Worm (Caenorhabditis elegans) whole organism, L4 larva: ENCODE data around the gene Y54G2A.10.

Experiments used
- D1046.2 ChIP-seq: fragments of 200-800 bp; sonication (Bioruptor generic); IDR thresholded peaks from 2 replicates; pipeline ENCODE4 v1.3.6; 2022; ENCODE audit warnings: missing genetic modification characterization, missing compliant biosample characterization
- F44E2.7 ChIP-seq: fragments of 200-800 bp; sonication (Bioruptor generic); IDR thresholded peaks from 2 replicates; pipeline ENCODE4 v2.1.2; 2022; ENCODE audit warnings: missing genetic modification characterization, missing compliant biosample characterization
- F49E8.2 ChIP-seq: sonication (generic microtip); optimal IDR thresholded peaks from 2 replicates; lab custom pipeline; 2016; ENCODE audit warnings: missing compliant biosample characterization, mild to moderate bottlenecking, missing genetic modification characterization, borderline replicate concordance
- R02D3.7 ChIP-seq: fragments of 150-350 bp; sonication (generic microtip); optimal IDR thresholded peaks from 3 replicates; lab custom pipeline; 2014; ENCODE audit warnings: missing biosample characterization, missing genetic modification characterization
- ZK337.2 ChIP-seq: fragments of 200-800 bp; sonication (Bioruptor generic); IDR thresholded peaks from 2 replicates; pipeline ENCODE4 v1.3.6; 2022; ENCODE audit warnings: missing genetic modification reagents, missing genetic modification characterization, missing compliant biosample characterization
- aha-1 ChIP-seq: fragments of 150-350 bp; peaks from one replicate; lab custom pipeline; 2014; ENCODE audit warnings: missing biosample characterization, missing genetic modification characterization
- aly-2 ChIP-seq: sonication (generic microtip); optimal IDR thresholded peaks from 2 replicates; lab custom pipeline; 2018; ENCODE audit warnings: missing biosample characterization, missing genetic modification characterization
- ama-1 ChIP-seq: fragments of 150-350 bp; optimal IDR thresholded peaks from 2 replicates; lab custom pipeline; 2014; ENCODE audit warnings: inconsistent platforms, mixed read lengths
- arid-1 ChIP-seq: fragments of 200-800 bp; sonication (Bioruptor generic); conservative IDR thresholded peaks from 2 replicates; pipeline ENCODE4 v1.3.6; 2022; ENCODE audit warnings: missing genetic modification reagents, missing genetic modification characterization, missing compliant biosample characterization
- ceh-28 ChIP-seq: fragments of 150-350 bp; optimal IDR thresholded peaks from 2 replicates; lab custom pipeline; 2014; ENCODE audit warnings: missing biosample characterization, missing genetic modification reagents, missing genetic modification characterization
- ceh-44 ChIP-seq: fragments of 200-800 bp; sonication (Bioruptor generic); IDR thresholded peaks from 2 replicates; pipeline ENCODE4 v1.3.6; 2022; ENCODE audit warnings: missing genetic modification reagents, missing genetic modification characterization, missing compliant biosample characterization
- ceh-62 ChIP-seq: sonication (generic microtip); optimal IDR thresholded peaks from 2 replicates; lab custom pipeline; 2017; ENCODE audit warnings: missing biosample characterization, missing genetic modification characterization
- cey-2 ChIP-seq: sonication (generic microtip); optimal IDR thresholded peaks from 3 replicates; lab custom pipeline; 2017; ENCODE audit warnings: missing genetic modification characterization, mild to moderate bottlenecking, missing compliant biosample characterization, antibody characterized with exemption, borderline replicate concordance; ENCODE audit not compliant: insufficient read depth
- daf-12 ChIP-seq: fragments of 150-350 bp; optimal IDR thresholded peaks from 2 replicates; lab custom pipeline; 2014; ENCODE audit warnings: missing biosample characterization, missing genetic modification reagents, missing genetic modification characterization
- daf-16 ChIP-seq, 3 experiments: sonication (generic microtip); optimal IDR thresholded peaks; 2 replicates each; lab custom pipeline; 2016 to 2017; ENCODE audit warnings: missing genetic modification characterization in 3 of 3, missing genetic modification reagents in 3 of 3, mild to moderate bottlenecking in 2 of 3, missing compliant biosample characterization in 2 of 3, missing biosample characterization in 1 of 3, moderate library complexity in 1 of 3
- daf-19 ChIP-seq: fragments of 200-800 bp; sonication (Bioruptor generic); conservative IDR thresholded peaks from 2 replicates; pipeline ENCODE4 v1.3.6; 2022; ENCODE audit warnings: missing genetic modification characterization, missing compliant biosample characterization
- duxl-1 ChIP-seq: sonication (generic microtip); optimal IDR thresholded peaks from 2 replicates; lab custom pipeline; 2016; ENCODE audit warnings: mild to moderate bottlenecking, missing genetic modification characterization, moderate library complexity, missing compliant biosample characterization; ENCODE audit not compliant: poor library complexity
- fkh-10 ChIP-seq: fragments of 150-350 bp; optimal IDR thresholded peaks from 2 replicates; lab custom pipeline; 2014; ENCODE audit warnings: missing biosample characterization, missing genetic modification reagents, missing genetic modification characterization
- jun-1 ChIP-seq: fragments of 150-350 bp; optimal IDR thresholded peaks from 2 replicates; lab custom pipeline; 2014; ENCODE audit warnings: missing biosample characterization, missing genetic modification reagents, missing genetic modification characterization
- lin-13 ChIP-seq: fragments of 150-350 bp; optimal IDR thresholded peaks from 2 replicates; lab custom pipeline; 2014; ENCODE audit warnings: missing biosample characterization, missing genetic modification reagents, missing genetic modification characterization
- lin-38 ChIP-seq: fragments of 200-800 bp; sonication (Bioruptor generic); IDR thresholded peaks from 2 replicates; pipeline ENCODE4 v1.3.6; 2022; ENCODE audit warnings: missing genetic modification reagents, missing genetic modification characterization, missing compliant biosample characterization
- madf-9 ChIP-seq: fragments of 200-800 bp; sonication (Bioruptor generic); conservative IDR thresholded peaks from 2 replicates; pipeline ENCODE4 v1.3.6; 2022; ENCODE audit warnings: missing genetic modification reagents, missing genetic modification characterization, missing compliant biosample characterization
- mdt-29 ChIP-seq: fragments of 200-800 bp; sonication (Bioruptor generic); IDR thresholded peaks from 2 replicates; pipeline ENCODE4 v1.3.6; 2022; ENCODE audit warnings: missing genetic modification reagents, missing genetic modification characterization, missing compliant biosample characterization
- mxl-3 ChIP-seq: fragments of 200-800 bp; sonication (Bioruptor generic); optimal IDR thresholded peaks from 2 replicates; lab custom pipeline; 2018; ENCODE audit warnings: mild to moderate bottlenecking, missing genetic modification characterization, missing compliant biosample characterization
- nhr-28 ChIP-seq: fragments of 150-350 bp; optimal IDR thresholded peaks from 2 replicates; lab custom pipeline; 2014; ENCODE audit warnings: missing biosample characterization, missing genetic modification characterization
- nhr-76 ChIP-seq: fragments of 150-350 bp; optimal IDR thresholded peaks from 2 replicates; lab custom pipeline; 2014; ENCODE audit warnings: missing biosample characterization, missing genetic modification characterization
- nhr-77 ChIP-seq: fragments of 150-350 bp; optimal IDR thresholded peaks from 2 replicates; lab custom pipeline; 2014; ENCODE audit warnings: missing biosample characterization, missing genetic modification characterization
- pha-4 ChIP-seq, 2 experiments: fragments of 150-350 bp in 1 of 2; fragments of 200-800 bp in 1 of 2; sonication (Bioruptor generic) in 1 of 2; IDR thresholded peaks in 1 of 2; optimal IDR thresholded peaks in 1 of 2; 2 replicates each; pipeline versions ENCODE4 v1.3.6 to Lab custom; 2014 to 2022; ENCODE audit warnings: missing genetic modification characterization in 2 of 2, missing genetic modification reagents in 2 of 2, missing biosample characterization in 1 of 2, missing compliant biosample characterization in 1 of 2
- php-3 ChIP-seq: fragments of 200-800 bp; sonication (Bioruptor generic); IDR thresholded peaks from 2 replicates; pipeline ENCODE4 v1.3.6; 2022; ENCODE audit warnings: missing genetic modification reagents, missing genetic modification characterization, missing compliant biosample characterization
- sdz-12 ChIP-seq: fragments of 200-800 bp; sonication (Bioruptor generic); optimal IDR thresholded peaks from 2 replicates; lab custom pipeline; 2018; ENCODE audit warnings: mild to moderate bottlenecking, missing genetic modification characterization, missing compliant biosample characterization
- set-16 ChIP-seq: fragments of 200-800 bp; sonication (Bioruptor generic); IDR thresholded peaks from 2 replicates; pipeline ENCODE4 v1.3.6; 2022; ENCODE audit warnings: missing genetic modification reagents, missing genetic modification characterization, missing compliant biosample characterization
- tra-1 ChIP-seq: fragments of 200-800 bp; sonication (Bioruptor generic); IDR thresholded peaks from 2 replicates; pipeline ENCODE4 v1.3.6; 2022; ENCODE audit warnings: missing genetic modification reagents, missing genetic modification characterization, missing compliant biosample characterization
- zag-1 ChIP-seq: fragments of 150-350 bp; optimal IDR thresholded peaks from 2 replicates; lab custom pipeline; 2014; ENCODE audit warnings: missing biosample characterization, missing genetic modification characterization
- zip-11 ChIP-seq: fragments of 200-800 bp; sonication (Bioruptor generic); IDR thresholded peaks from 2 replicates; pipeline ENCODE4 v1.3.6; 2022; ENCODE audit warnings: missing genetic modification characterization, missing compliant biosample characterization
- zip-2 ChIP-seq: fragments of 150-350 bp; optimal IDR thresholded peaks from 2 replicates; lab custom pipeline; 2014; ENCODE audit warnings: missing biosample characterization, missing genetic modification characterization
- ztf-7 ChIP-seq: fragments of 150-350 bp; optimal IDR thresholded peaks from 2 replicates; lab custom pipeline; 2014; ENCODE audit warnings: missing biosample characterization, missing genetic modification characterization

Gene Y54G2A.10

DNA sequence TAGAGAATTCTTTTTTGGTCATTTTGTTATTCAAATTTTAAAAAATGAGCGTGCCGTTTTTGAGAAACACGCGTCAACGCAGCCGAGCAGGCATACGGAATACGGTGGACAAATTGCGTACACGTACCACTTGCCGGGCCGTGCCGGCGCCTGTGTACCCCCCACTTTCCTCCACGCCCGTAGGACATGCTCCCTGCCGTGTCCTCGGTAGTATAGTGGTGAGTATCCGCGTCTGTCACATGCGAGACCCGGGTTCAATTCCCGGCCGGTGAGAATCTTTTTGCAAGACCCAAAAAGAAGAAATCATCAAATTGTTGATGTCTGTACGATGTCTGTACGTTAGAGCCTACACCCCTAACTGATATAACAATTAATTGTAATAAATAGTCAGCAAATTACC, 8.7 kb downstream of the Y54G2A.10 start (continued):
- TF ChIP-seq ceh-44 (GFP tag; lab: Robert Waterston, UW) (no peak), daf-16 (GFP tag; optimal IDR thresholded peaks at IDR 0.05; lab: Kevin White, UChicago) (peak in 1 of 2 experiments; percentile 5), daf-16 (tag; optimal IDR thresholded peaks at IDR 0.05; lab: Kevin White, UChicago) (peak; percentile 18), F49E8.2 (tag; lab: Kevin White, UChicago) (no peak), D1046.2 (GFP tag; lab: Robert Waterston, UW) (0 out of 2 replicates have a peak, but pooled peaks have one; percentile 34), aly-2 (tag; lab: Kevin White, UChicago) (no peak), mxl-3 (GFP tag; lab: Kevin White, UChicago) (peak; percentile 6), duxl-1 (tag; lab: Kevin White, UChicago) (no peak), zip-2 (tag; lab: Kevin White, UChicago) (no peak)

DNA sequence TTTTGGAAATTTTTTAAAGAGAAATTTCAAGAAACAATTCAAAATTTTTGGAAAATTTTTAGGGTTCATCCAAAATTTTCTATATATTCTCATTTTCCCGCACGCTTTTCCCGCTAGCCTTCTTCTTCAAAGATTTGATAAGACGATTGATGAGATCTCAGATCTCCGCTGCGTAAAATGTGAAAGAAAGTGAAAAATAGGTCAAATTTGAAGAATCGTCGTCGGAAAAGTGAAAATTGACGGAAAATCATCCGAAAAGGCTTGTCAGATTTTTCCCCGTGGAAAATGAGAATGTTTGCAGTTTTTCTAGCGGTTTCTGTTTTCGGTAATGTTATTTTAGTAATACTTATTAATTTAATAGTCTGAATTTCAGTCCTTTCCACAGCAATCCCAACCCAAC, 9.7 kb downstream of the Y54G2A.10 start, which contains the start of gene Y54G2A.76:
TSS of gene Y54G2A.76 (plus strand) at position 203 of the 400 bp plus-strand sequence.
- no peak for TF ChIP-seq pha-4 (GFP tag; IDR thresholded peaks at IDR 0.05; lab: Robert Waterston, UW)
- no peak for TF ChIP-seq pha-4 (tag; optimal IDR thresholded peaks at IDR 0.05; lab: Kevin White, UChicago)
- no peak for TF ChIP-seq jun-1
- TF ChIP-seq lin-13 = no peak
- TF ChIP-seq daf-12 (tag; lab: Kevin White, UChicago) = no peak
- TF ChIP-seq D1046.2 (GFP tag; lab: Robert Waterston, UW) = no peak
- TF ChIP-seq ztf-7 (tag; lab: Kevin White, UChicago) = no peak
- no peak for TF ChIP-seq php-3 (GFP tag; lab: Robert Waterston, UW)
- no peak for TF ChIP-seq ceh-62
- TF ChIP-seq ama-1 (lab: Kevin White, UChicago) = no peak
- TF ChIP-seq tra-1 (GFP tag; lab: Robert Waterston, UW) = no peak
- TF ChIP-seq arid-1 (GFP tag; lab: Robert Waterston, UW) = no peak
- no peak for TF ChIP-seq R02D3.7 (tag; lab: Kevin White, UChicago)
- no peak for TF ChIP-seq lin-38 (GFP tag; lab: Robert Waterston, UW)
- TF ChIP-seq nhr-28 (tag; lab: Kevin White, UChicago) = no peak
- no peak for TF ChIP-seq F44E2.7
- TF ChIP-seq cey-2 = no peak

DNA sequence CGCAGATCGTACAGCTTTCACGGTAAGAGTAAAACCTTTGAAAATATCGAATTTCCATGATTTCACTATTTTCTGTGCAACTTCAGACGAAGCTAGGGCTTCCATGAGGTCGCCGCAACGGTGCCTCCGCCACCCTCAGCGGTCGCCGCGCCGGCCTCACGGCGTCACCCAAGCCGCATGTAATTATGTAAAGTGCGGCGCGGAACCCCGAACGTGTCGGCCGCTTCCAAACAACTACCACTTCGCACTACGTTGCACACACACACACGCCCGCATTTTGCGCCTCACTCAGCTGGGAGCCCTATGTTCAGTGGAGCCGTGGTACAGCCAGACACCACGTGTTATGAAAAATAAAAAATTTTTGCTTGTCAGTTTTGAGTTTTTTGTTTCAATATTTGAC, 17.5 kb downstream of the Y54G2A.10 start:
- no peak for TF ChIP-seq zip-11 (GFP tag; lab: Robert Waterston, UW)
- no peak for TF ChIP-seq nhr-77
- peak; percentile 24 for TF ChIP-seq aha-1 (tag; lab: Kevin White, UChicago)
- TF ChIP-seq mdt-29 (GFP tag; lab: Robert Waterston, UW) = no peak
- no peak for TF ChIP-seq sdz-12 (GFP tag; lab: Kevin White, UChicago)
- 0 out of 2 replicates have a peak, but pooled peaks have one; percentile 23 for TF ChIP-seq madf-9 (GFP tag; lab: Robert Waterston, UW)
- peak; percentile 82 for TF ChIP-seq set-16
- TF ChIP-seq arid-1 (GFP tag; lab: Robert Waterston, UW) = no peak

DNA sequence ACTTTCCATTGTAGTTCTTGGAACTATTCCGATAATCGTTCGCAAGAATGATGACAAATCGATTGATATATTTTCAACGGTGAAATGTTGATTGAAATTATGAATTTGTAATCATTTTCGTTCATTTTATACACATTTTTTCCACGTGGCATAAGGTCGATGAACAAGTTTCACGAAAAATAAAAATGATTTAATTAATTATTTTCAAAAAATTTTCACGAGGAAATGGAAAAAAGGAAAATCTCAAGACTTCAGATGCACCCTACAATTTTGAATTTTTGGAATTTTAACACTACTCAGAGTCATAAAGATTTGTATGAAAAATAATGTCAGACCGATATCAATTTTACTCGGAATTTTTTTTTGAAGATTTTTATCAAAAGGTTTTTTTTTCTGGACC, 20.1 kb downstream of the Y54G2A.10 start, which contains the start of gene Y54G2A.13:
TSS of gene Y54G2A.13 (minus strand) at position 101 of the 400 bp plus-strand sequence.
- TF ChIP-seq lin-38 (GFP tag; lab: Robert Waterston, UW) = no peak
- TF ChIP-seq daf-19 (GFP tag; lab: Robert Waterston, UW) = no peak
- no peak for TF ChIP-seq ZK337.2
- no peak for TF ChIP-seq zag-1
- TF ChIP-seq ceh-28 (tag; lab: Kevin White, UChicago) = no peak
- no peak for TF ChIP-seq duxl-1 (tag; lab: Kevin White, UChicago)
- TF ChIP-seq nhr-76 (tag; lab: Kevin White, UChicago) = no peak
- no peak for TF ChIP-seq fkh-10 (GFP tag; lab: Kevin White, UChicago)
- no peak for TF ChIP-seq zip-2 (tag; lab: Kevin White, UChicago)
